Fruit fly (Drosophila melanogaster) Kc167 (cell line): ENCODE data around the gene CG44836.

ENCODE experiments used
- Myc ChIP-seq: fragments of >200 bp; optimal IDR thresholded peaks from 2 replicates; lab custom pipeline; 2017; ENCODE audit warnings: missing external identifiers
- Sin3A ChIP-seq: fragments of >200 bp; optimal IDR thresholded peaks from 2 replicates; lab custom pipeline; 2018; ENCODE audit warnings: missing external identifiers
- h ChIP-seq: fragments of >200 bp; optimal IDR thresholded peaks from 3 replicates; lab custom pipeline; 2018; ENCODE audit warnings: missing external identifiers
- insv ChIP-seq: fragments of >200 bp; optimal IDR thresholded peaks from 3 replicates; lab custom pipeline; 2018; ENCODE audit warnings: missing external identifiers
- psq ChIP-seq: fragments of >200 bp; optimal IDR thresholded peaks from 2 replicates; lab custom pipeline; 2017; ENCODE audit warnings: missing external identifiers
- ttk ChIP-seq: sonication (Bioruptor generic); optimal IDR thresholded peaks from 2 replicates; lab custom pipeline; 2017; ENCODE audit warnings: missing external identifiers

CG44836 gene

dm6 chr3L:16385252-16385879 is 14.7 kb downstream of the CG44836 start:
- no peak for TF ChIP-seq h (lab: Kevin White, UChicago)
- no peak for TF ChIP-seq insv
- no peak for TF ChIP-seq ttk (lab: Kevin White, UChicago)
- TF ChIP-seq Myc (lab: Kevin White, UChicago), result no peak
- no peak for TF ChIP-seq psq (lab: Kevin White, UChicago)
- TF ChIP-seq Sin3A, result no peak

- TF ChIP-seq psq (lab: Kevin White, UChicago) (no peak), Myc (lab: Kevin White, UChicago) (no peak), ttk (lab: Kevin White, UChicago) (no peak), Sin3A (no peak), insv (no peak), h (lab: Kevin White, UChicago) (no peak)
Measured at dm6 chr3L:16384145-16384705, 15.8 kb downstream of the CG44836 start.

- TF ChIP-seq insv, result no peak
- no peak for TF ChIP-seq ttk (lab: Kevin White, UChicago)
- TF ChIP-seq Myc (lab: Kevin White, UChicago), result no peak
- TF ChIP-seq h (lab: Kevin White, UChicago), result no peak
- TF ChIP-seq psq (lab: Kevin White, UChicago), result no peak
- TF ChIP-seq Sin3A, result no peak
Measured at dm6 chr3L:16383056-16383455, 17.0 kb downstream of the CG44836 start.

dm6 chr3L:16381184-16381797 is 18.8 kb downstream of the CG44836 start, which contains the start of gene Agpat4:
Gene Agpat4, minus strand, starts transcription at chr3L:16381570.
- TF ChIP-seq psq (lab: Kevin White, UChicago) (no peak), Sin3A (no peak), Myc (lab: Kevin White, UChicago) (no peak), ttk (lab: Kevin White, UChicago) (no peak), insv (no peak), h (lab: Kevin White, UChicago) (no peak)

dm6 chr3L:16380770-16381169 is 19.3 kb downstream of the CG44836 start:
- TF ChIP-seq Myc (lab: Kevin White, UChicago) (no peak), insv (no peak), psq (lab: Kevin White, UChicago) (no peak), h (lab: Kevin White, UChicago) (no peak), ttk (lab: Kevin White, UChicago) (no peak), Sin3A (no peak)

- TF ChIP-seq h (lab: Kevin White, UChicago) (no peak), Myc (lab: Kevin White, UChicago) (no peak), insv (no peak), psq (lab: Kevin White, UChicago) (no peak), Sin3A (no peak), ttk (lab: Kevin White, UChicago) (no peak)
Measured at dm6 chr3L:16377768-16378764, 22.0 kb downstream of the CG44836 start, which contains the start of gene roq. Gene roq, minus strand, starts transcription at chr3L:16378566.

dm6 chr3L:16369526-16369925 is 30.5 kb downstream of the CG44836 start, which contains the start of gene CG18814:
Gene CG18814, plus strand, starts transcription at chr3L:16369826.
- TF ChIP-seq Myc (lab: Kevin White, UChicago), result no peak
- TF ChIP-seq Sin3A, result no peak
- TF ChIP-seq psq (lab: Kevin White, UChicago), result no peak
- TF ChIP-seq insv, result no peak
- TF ChIP-seq ttk (lab: Kevin White, UChicago), result no peak
- no peak for TF ChIP-seq h (lab: Kevin White, UChicago)

dm6 chr3L:16368199-16368598 is 31.9 kb downstream of the CG44836 start, which contains the start of gene CG4842:
Gene CG4842, plus strand, starts transcription at chr3L:16368389.
- TF ChIP-seq psq (lab: Kevin White, UChicago) (no peak), insv (no peak), h (lab: Kevin White, UChicago) (no peak), ttk (lab: Kevin White, UChicago) (no peak), Myc (lab: Kevin White, UChicago) (no peak), Sin3A (no peak)

- no peak for TF ChIP-seq psq (lab: Kevin White, UChicago)
- no peak for TF ChIP-seq insv
- TF ChIP-seq Sin3A, result no peak
- no peak for TF ChIP-seq Myc (lab: Kevin White, UChicago)
- no peak for TF ChIP-seq ttk (lab: Kevin White, UChicago)
- no peak for TF ChIP-seq h (lab: Kevin White, UChicago)
Measured at dm6 chr3L:16367240-16367639, 32.8 kb downstream of the CG44836 start, which contains the start of gene Cpr72Ec. Gene Cpr72Ec, minus strand, starts transcription at chr3L:16367340.

- TF ChIP-seq ttk (lab: Kevin White, UChicago) (no peak), insv (no peak), h (lab: Kevin White, UChicago) (no peak), Myc (lab: Kevin White, UChicago) (no peak), psq (lab: Kevin White, UChicago) (no peak), Sin3A (no peak)
Measured at dm6 chr3L:16364599-16364998, 35.5 kb downstream of the CG44836 start, which contains the start of gene Cpr72Eb. Gene Cpr72Eb, plus strand, starts transcription at chr3L:16364899.

- no peak for TF ChIP-seq Myc (lab: Kevin White, UChicago)
- TF ChIP-seq insv, result no peak
- no peak for TF ChIP-seq psq (lab: Kevin White, UChicago)
- TF ChIP-seq h (lab: Kevin White, UChicago), result no peak
- TF ChIP-seq ttk (lab: Kevin White, UChicago), result no peak
- no peak for TF ChIP-seq Sin3A
Measured at dm6 chr3L:16364182-16364581, 35.9 kb downstream of the CG44836 start.
